Worm (Caenorhabditis elegans): ENCODE measurements around the gene F28H7.8.

F28H7.8 gene

ce11 chrV:10725424-10725951 is 33.3 kb upstream of the F28H7.8 start (continued):
- TF ChIP-seq duxl-1 (tag; optimal IDR thresholded peaks at IDR 0.05; ENCODE audit: poor library complexity) (no peak), hif-1 (tag; optimal IDR thresholded peaks at IDR 0.05) (no peak), madf-9 (GFP tag; conservative IDR thresholded peaks at IDR 0.05) (no peak), lin-39 (tag; optimal IDR thresholded peaks at IDR 0.05) (no peak), egl-27 (tag; optimal IDR thresholded peaks at IDR 0.05) (no peak), daf-8 (GFP tag; IDR thresholded peaks at IDR 0.05) (no peak), rbr-2 (tag; optimal IDR thresholded peaks at IDR 0.05) (no peak), set-16 (GFP tag; IDR thresholded peaks at IDR 0.05) (no peak), ctbp-1 (GFP tag; IDR thresholded peaks at IDR 0.05) (no peak), unc-130 (GFP tag; optimal IDR thresholded peaks at IDR 0.05) (no peak)

ce11 chrV:10726691-10727090 is 32.1 kb upstream of the F28H7.8 start:
- no peak for TF ChIP-seq zip-11 (GFP tag; IDR thresholded peaks at IDR 0.05)
- no peak for TF ChIP-seq ZK337.2 (GFP tag; IDR thresholded peaks at IDR 0.05)
- no peak for TF ChIP-seq attf-4 (tag; optimal IDR thresholded peaks at IDR 0.05)
- no peak for TF ChIP-seq snpc-1.2 (GFP tag; IDR thresholded peaks at IDR 0.05)
- no peak for TF ChIP-seq saeg-2 (GFP tag; IDR thresholded peaks at IDR 0.05)
- TF ChIP-seq zag-1 (tag; optimal IDR thresholded peaks at IDR 0.05): no peak
- no peak for TF ChIP-seq set-16 (GFP tag; IDR thresholded peaks at IDR 0.05)
- TF ChIP-seq tra-1 (GFP tag; IDR thresholded peaks at IDR 0.05): 0 out of 2 replicates have a peak, but pooled peaks have one; percentile 23
- no peak for TF ChIP-seq Y105C5A.15 (GFP tag; IDR thresholded peaks at IDR 0.05)
- TF ChIP-seq cey-2 (tag; optimal IDR thresholded peaks at IDR 0.05; ENCODE audit: borderline replicate concordance, insufficient read depth): no peak
- no peak for TF ChIP-seq lsy-2 (tag; optimal IDR thresholded peaks at IDR 0.05)
- peak; percentile 74 for TF ChIP-seq hlh-11 (tag; optimal IDR thresholded peaks at IDR 0.05)
- TF ChIP-seq zfp-2 (tag; optimal IDR thresholded peaks at IDR 0.05): no peak
- no peak for TF ChIP-seq daf-16 (GFP tag; optimal IDR thresholded peaks at IDR 0.05)
- TF ChIP-seq daf-16 (tag; optimal IDR thresholded peaks at IDR 0.05): peak; percentile 70
- no peak for TF ChIP-seq lim-7 (GFP tag; IDR thresholded peaks at IDR 0.05)
- TF ChIP-seq F49E8.2 (tag; optimal IDR thresholded peaks at IDR 0.05; ENCODE audit: borderline replicate concordance): no peak
- no peak for TF ChIP-seq fkh-10 (GFP tag; optimal IDR thresholded peaks at IDR 0.05)
- TF ChIP-seq daf-12 (tag; optimal IDR thresholded peaks at IDR 0.05): no peak
- TF ChIP-seq mxl-2 (GFP tag; conservative IDR thresholded peaks at IDR 0.05): no peak
- no peak for TF ChIP-seq lir-3 (tag; optimal IDR thresholded peaks at IDR 0.05)
- no peak for TF ChIP-seq dmd-8 (GFP tag; IDR thresholded peaks at IDR 0.05)
- TF ChIP-seq nhr-237 (tag; optimal IDR thresholded peaks at IDR 0.05): no peak
- TF ChIP-seq sdz-12 (GFP tag; optimal IDR thresholded peaks at IDR 0.05): no peak
- TF ChIP-seq php-3 (GFP tag; IDR thresholded peaks at IDR 0.05): no peak
- TF ChIP-seq madf-5 (GFP tag; IDR thresholded peaks at IDR 0.05): no peak
- peak; percentile 69 for TF ChIP-seq aha-1 (tag)
- no peak for TF ChIP-seq unc-39 (tag; optimal IDR thresholded peaks at IDR 0.05)
- no peak for TF ChIP-seq F26F4.8 (GFP tag; conservative IDR thresholded peaks at IDR 0.05)
- TF ChIP-seq snpc-4 (tag; optimal IDR thresholded peaks at IDR 0.05): no peak
- TF ChIP-seq zip-2 (tag; optimal IDR thresholded peaks at IDR 0.05): no peak
- TF ChIP-seq mep-1 (tag; optimal IDR thresholded peaks at IDR 0.05): no peak
- no peak for TF ChIP-seq mdt-29 (GFP tag; IDR thresholded peaks at IDR 0.05)
- no peak for TF ChIP-seq nhr-111 (GFP tag; optimal IDR thresholded peaks at IDR 0.05)
- no peak for TF ChIP-seq F37D6.2 (tag; optimal IDR thresholded peaks at IDR 0.05)
- TF ChIP-seq egl-27 (tag; optimal IDR thresholded peaks at IDR 0.05): no peak
- TF ChIP-seq dmd-6 (GFP tag; IDR thresholded peaks at IDR 0.05): peak; percentile 78
- TF ChIP-seq Y5F2A.4 (GFP tag; optimal IDR thresholded peaks at IDR 0.05): no peak
- peak; percentile 35 for TF ChIP-seq dve-1 (tag; optimal IDR thresholded peaks at IDR 0.05; ENCODE audit: insufficient read depth)
- no peak for TF ChIP-seq daf-19 (GFP tag; conservative IDR thresholded peaks at IDR 0.05)
- no peak for TF ChIP-seq ceh-82 (tag; optimal IDR thresholded peaks at IDR 0.05)
- TF ChIP-seq spr-3 (GFP tag; optimal IDR thresholded peaks at IDR 0.05): no peak
